Fruit fly (Drosophila melanogaster): ENCODE data around the gene CG14712.

The CG14712 gene

dm6 chr3R:11589764-11590358 is 38.7 kb upstream of the CG14712 start, which contains the start of gene CG6791 (continued):
- TF ChIP-seq HHEX (GFP tag; optimal IDR thresholded peaks at IDR 0.05) (no peak), sob (GFP tag; IDR thresholded peaks at IDR 0.05) (no peak), CG12155 (GFP tag; optimal IDR thresholded peaks at IDR 0.05) (no peak), TFAM (GFP tag; optimal IDR thresholded peaks at IDR 0.05) (no peak), CG7271 (tag; optimal IDR thresholded peaks at IDR 0.05) (no peak), vnd (GFP tag; IDR thresholded peaks at IDR 0.05; ENCODE audit: partially characterized antibody) (peak; percentile 69; the same call in 2 of the 3 replicates), Bgb (GFP tag; IDR thresholded peaks at IDR 0.05; ENCODE audit: partially characterized antibody) (peak; percentile 92), CG13287 (GFP tag; IDR thresholded peaks at IDR 0.05; ENCODE audit: partially characterized antibody) (peak; percentile 96)

dm6 chr3R:11595523-11595922 is 33.0 kb upstream of the CG14712 start:
- TF ChIP-seq vnd (GFP tag; IDR thresholded peaks at IDR 0.05; ENCODE audit: partially characterized antibody) (no peak), CG9932 (GFP tag; IDR thresholded peaks at IDR 0.05) (no peak), br (optimal IDR thresholded peaks at IDR 0.05) (no peak), Drgx (GFP tag; IDR thresholded peaks at IDR 0.05) (peak; percentile 55; the same call in 1 of the 2 replicates), CG11560 (tag; IDR thresholded peaks at IDR 0.05) (no peak), CG6683 (GFP tag; optimal IDR thresholded peaks at IDR 0.05) (no peak), CG11723 (GFP tag; optimal IDR thresholded peaks at IDR 0.05) (no peak), CG14667 (GFP tag; IDR thresholded peaks at IDR 0.05) (no peak), Xbp1 (GFP tag; optimal IDR thresholded peaks at IDR 0.05) (no peak), Hr3 (GFP tag; optimal IDR thresholded peaks at IDR 0.05) (no peak), mirr (GFP tag; optimal IDR thresholded peaks at IDR 0.05) (no peak), Sox102F (GFP tag; optimal IDR thresholded peaks at IDR 0.05) (no peak), Hmx (GFP tag; optimal IDR thresholded peaks at IDR 0.05) (no peak), CG8944 (GFP tag; optimal IDR thresholded peaks at IDR 0.05) (no peak), eve (GFP tag; optimal IDR thresholded peaks at IDR 0.05) (no peak), CG31441 (GFP tag; IDR thresholded peaks at IDR 0.05) (no peak), CG15601 (tag; optimal IDR thresholded peaks at IDR 0.05) (no peak), CG12769 (tag; optimal IDR thresholded peaks at IDR 0.05) (no peak), CG17361 (GFP tag; IDR thresholded peaks at IDR 0.05) (no peak), CG32772 (GFP tag; IDR thresholded peaks at IDR 0.05) (no peak), CG32767 (GFP tag; IDR thresholded peaks at IDR 0.05) (no peak), Pdp1 (GFP tag; optimal IDR thresholded peaks at IDR 0.05) (no peak), Doc2 (GFP tag; IDR thresholded peaks at IDR 0.05) (no peak), chinmo (GFP tag; IDR thresholded peaks at IDR 0.05; ENCODE audit: partially characterized antibody) (no peak), stc (GFP tag; IDR thresholded peaks at IDR 0.05) (no peak), Abd-B (GFP tag; optimal IDR thresholded peaks at IDR 0.05) (no peak), CG10654 (GFP tag; optimal IDR thresholded peaks at IDR 0.05) (no peak), bbx (GFP tag; IDR thresholded peaks at IDR 0.05; ENCODE audit: partially characterized antibody) (no peak), pum (GFP tag; optimal IDR thresholded peaks at IDR 0.05) (no peak), CG16815 (GFP tag; optimal IDR thresholded peaks at IDR 0.05) (no peak), mam (GFP tag; optimal IDR thresholded peaks at IDR 0.05) (no peak), NC2β (GFP tag; optimal IDR thresholded peaks at IDR 0.05) (no peak), CG13123 (GFP tag; optimal IDR thresholded peaks at IDR 0.05) (no peak), Oli (tag; optimal IDR thresholded peaks at IDR 0.05) (no peak), CG12104 (GFP tag; optimal IDR thresholded peaks at IDR 0.05) (no peak), dm (GFP tag; optimal IDR thresholded peaks at IDR 0.05) (no peak), pzg (GFP tag; optimal IDR thresholded peaks at IDR 0.05) (no peak), CG4424 (GFP tag; optimal IDR thresholded peaks at IDR 0.05) (no peak), CG1024 (GFP tag; IDR thresholded peaks at IDR 0.05) (no peak), CrebB (tag; optimal IDR thresholded peaks at IDR 0.05) (no peak), NFAT (GFP tag; IDR thresholded peaks at IDR 0.05) (no peak), Antp (GFP tag; optimal IDR thresholded peaks at IDR 0.05) (peak; percentile 21), gro (GFP tag; optimal IDR thresholded peaks at IDR 0.05) (no peak)

Measured in whole organism, embryonic.